Worm (Caenorhabditis elegans) whole organism, late embryonic: ENCODE results near the gene C37C3.18.

Experiments used
- C38D4.7 ChIP-seq: fragments of 200-800 bp; sonication (Bioruptor generic); optimal IDR thresholded peaks from 2 replicates; lab custom pipeline; 2018; ENCODE audit warnings: mild to moderate bottlenecking, missing genetic modification characterization, moderate library complexity, missing compliant biosample characterization
- K02D7.2 ChIP-seq: sonication (generic microtip); optimal IDR thresholded peaks from 2 replicates; lab custom pipeline; 2017; ENCODE audit warnings: mild to moderate bottlenecking, missing genetic modification characterization, missing compliant biosample characterization
- K09A11.1 ChIP-seq: sonication (generic microtip); optimal IDR thresholded peaks from 2 replicates; lab custom pipeline; 2017; ENCODE audit warnings: antibody characterized with exemption, mild to moderate bottlenecking, missing genetic modification characterization, missing compliant biosample characterization; ENCODE audit not compliant: insufficient read depth
- ahr-1 ChIP-seq: sonication (generic microtip); optimal IDR thresholded peaks from 2 replicates; lab custom pipeline; 2016; ENCODE audit warnings: missing genetic modification characterization, missing compliant biosample characterization
- ama-1 ChIP-seq: fragments of 150-350 bp; optimal IDR thresholded peaks from 2 replicates; lab custom pipeline; 2014
- ceh-14 ChIP-seq: sonication (generic microtip); optimal IDR thresholded peaks from 2 replicates; lab custom pipeline; 2016; ENCODE audit warnings: missing genotype, missing genetic modification characterization, missing compliant biosample characterization
- ceh-19 ChIP-seq: fragments of 200-800 bp; sonication (Bioruptor generic); optimal IDR thresholded peaks from 2 replicates; lab custom pipeline; 2018; ENCODE audit warnings: mild to moderate bottlenecking, missing genetic modification characterization, missing compliant biosample characterization
- ceh-2 ChIP-seq: sonication (generic microtip); optimal IDR thresholded peaks from 2 replicates; lab custom pipeline; 2016; ENCODE audit warnings: missing genotype, missing genetic modification characterization, missing compliant biosample characterization
- ceh-9 ChIP-seq: sonication (generic microtip); optimal IDR thresholded peaks from 2 replicates; lab custom pipeline; 2016; ENCODE audit warnings: mild to moderate bottlenecking, missing genetic modification characterization, inconsistent platforms, missing compliant biosample characterization
- che-1 ChIP-seq: sonication (generic microtip); optimal IDR thresholded peaks from 2 replicates; lab custom pipeline; 2016; ENCODE audit warnings: mild to moderate bottlenecking, missing genetic modification characterization, missing compliant biosample characterization
- dmd-4 ChIP-seq: sonication (generic microtip); optimal IDR thresholded peaks from 2 replicates; lab custom pipeline; 2016; ENCODE audit warnings: borderline replicate concordance, missing genetic modification characterization, missing compliant biosample characterization
- dve-1 ChIP-seq: sonication (generic microtip); optimal IDR thresholded peaks from 2 replicates; lab custom pipeline; 2017; ENCODE audit warnings: antibody characterized with exemption, mild to moderate bottlenecking, missing genetic modification characterization, missing compliant biosample characterization
- ets-4 ChIP-seq: sonication (generic microtip); optimal IDR thresholded peaks from 2 replicates; lab custom pipeline; 2016; ENCODE audit warnings: missing genetic modification characterization, missing compliant biosample characterization
- fax-1 ChIP-seq: sonication (generic microtip); optimal IDR thresholded peaks from 2 replicates; lab custom pipeline; 2016; ENCODE audit warnings: missing genotype, missing genetic modification characterization, missing compliant biosample characterization
- fkh-6 ChIP-seq: sonication (generic microtip); optimal IDR thresholded peaks from 2 replicates; lab custom pipeline; 2016; ENCODE audit warnings: missing genetic modification characterization, missing compliant biosample characterization
- gmeb-2 ChIP-seq: sonication (generic microtip); optimal IDR thresholded peaks from 2 replicates; lab custom pipeline; 2016; ENCODE audit warnings: missing genetic modification characterization, inconsistent platforms, missing compliant biosample characterization
- hlh-13 ChIP-seq: fragments of 200-800 bp; sonication (Bioruptor generic); optimal IDR thresholded peaks from 2 replicates; lab custom pipeline; 2018; ENCODE audit warnings: mild to moderate bottlenecking, missing genetic modification characterization, missing compliant biosample characterization
- hlh-15 ChIP-seq: sonication (generic microtip); optimal IDR thresholded peaks from 2 replicates; lab custom pipeline; 2016; ENCODE audit warnings: missing genetic modification characterization, missing compliant biosample characterization
- hlh-6 ChIP-seq: sonication (generic microtip); optimal IDR thresholded peaks from 2 replicates; lab custom pipeline; 2016; ENCODE audit warnings: missing genotype, missing genetic modification characterization, missing compliant biosample characterization
- lim-6 ChIP-seq: sonication (generic microtip); optimal IDR thresholded peaks from 2 replicates; lab custom pipeline; 2016; ENCODE audit warnings: missing genetic modification characterization, missing compliant biosample characterization
- madf-2 ChIP-seq: sonication (generic microtip); optimal IDR thresholded peaks from 2 replicates; lab custom pipeline; 2017; ENCODE audit warnings: missing genetic modification characterization, missing compliant biosample characterization
- mec-3 ChIP-seq: sonication (generic microtip); optimal IDR thresholded peaks from 2 replicates; lab custom pipeline; 2016; ENCODE audit warnings: borderline replicate concordance, missing genetic modification characterization, missing compliant biosample characterization
- nfya-1 ChIP-seq: sonication (generic microtip); optimal IDR thresholded peaks from 2 replicates; lab custom pipeline; 2017; ENCODE audit warnings: missing genetic modification characterization, mild to moderate bottlenecking, missing compliant biosample characterization, antibody characterized with exemption, moderate library complexity
- nhr-11 ChIP-seq: fragments of 150-350 bp; optimal IDR thresholded peaks from 2 replicates; lab custom pipeline; 2014; ENCODE audit warnings: missing biosample characterization, missing genetic modification characterization
- nhr-232 ChIP-seq: sonication (generic microtip); optimal IDR thresholded peaks from 2 replicates; lab custom pipeline; 2016; ENCODE audit warnings: missing genetic modification characterization, missing compliant biosample characterization
- npax-4 ChIP-seq: sonication (generic microtip); optimal IDR thresholded peaks from 2 replicates; lab custom pipeline; 2016; ENCODE audit warnings: missing genetic modification characterization, missing compliant biosample characterization
- odd-2 ChIP-seq: sonication (generic microtip); optimal IDR thresholded peaks from 2 replicates; lab custom pipeline; 2017; ENCODE audit warnings: antibody characterized with exemption, mild to moderate bottlenecking, missing genetic modification characterization, missing compliant biosample characterization
- pag-3 ChIP-seq: sonication (generic microtip); optimal IDR thresholded peaks from 2 replicates; lab custom pipeline; 2016; ENCODE audit warnings: missing compliant biosample characterization, missing genetic modification characterization, borderline replicate concordance
- pat-9 ChIP-seq: fragments of 200-800 bp; sonication (Bioruptor generic); optimal IDR thresholded peaks from 2 replicates; lab custom pipeline; 2018; ENCODE audit warnings: mild to moderate bottlenecking, missing genetic modification characterization, moderate library complexity, missing compliant biosample characterization
- pax-1 ChIP-seq: fragments of 150-350 bp; optimal IDR thresholded peaks from 2 replicates; lab custom pipeline; 2014; ENCODE audit warnings: missing biosample characterization, missing genetic modification characterization
- pha-2 ChIP-seq: sonication (generic microtip); optimal IDR thresholded peaks from 2 replicates; lab custom pipeline; 2017; ENCODE audit warnings: mild to moderate bottlenecking, missing genetic modification characterization, missing compliant biosample characterization
- pha-4 ChIP-seq: fragments of 150-350 bp; optimal IDR thresholded peaks from 2 replicates; lab custom pipeline; 2018; ENCODE audit warnings: missing biosample characterization, missing genetic modification reagents, missing genetic modification characterization
- pqm-1 ChIP-seq: sonication (generic microtip); optimal IDR thresholded peaks from 2 replicates; lab custom pipeline; 2016; ENCODE audit warnings: missing genetic modification characterization, missing compliant biosample characterization
- pros-1 ChIP-seq: fragments of 150-350 bp; optimal IDR thresholded peaks from 2 replicates; lab custom pipeline; 2014; ENCODE audit warnings: missing biosample characterization, missing genetic modification reagents, missing genetic modification characterization
- ref-2 ChIP-seq: sonication (generic microtip); optimal IDR thresholded peaks from 2 replicates; lab custom pipeline; 2016; ENCODE audit warnings: missing genetic modification characterization, missing compliant biosample characterization
- rnt-1 ChIP-seq: sonication (generic microtip); optimal IDR thresholded peaks from 2 replicates; lab custom pipeline; 2016; ENCODE audit warnings: missing genetic modification characterization, missing compliant biosample characterization
- sox-2 ChIP-seq: fragments of 200-800 bp; sonication (Bioruptor generic); IDR thresholded peaks from 2 replicates; pipeline ENCODE4 v1.3.6; 2022; ENCODE audit warnings: missing genetic modification reagents, missing genetic modification characterization, missing compliant biosample characterization
- sox-4 ChIP-seq: sonication (generic microtip); optimal IDR thresholded peaks from 2 replicates; lab custom pipeline; 2017; ENCODE audit warnings: mild to moderate bottlenecking, missing genetic modification characterization, inconsistent platforms, missing compliant biosample characterization
- syd-9 ChIP-seq: sonication (generic microtip); optimal IDR thresholded peaks from 2 replicates; lab custom pipeline; 2016; ENCODE audit warnings: mild to moderate bottlenecking, missing genetic modification characterization, moderate library complexity, missing compliant biosample characterization
- ttx-3 ChIP-seq: sonication (generic microtip); optimal IDR thresholded peaks from 2 replicates; lab custom pipeline; 2016; ENCODE audit warnings: missing genetic modification reagents, missing genetic modification characterization, missing compliant biosample characterization
- unc-3 ChIP-seq, 2 experiments: fragments of 200-800 bp in 1 of 2; sonication (Bioruptor generic) in 1 of 2; sonication (generic microtip) in 1 of 2; conservative IDR thresholded peaks in 1 of 2; optimal IDR thresholded peaks in 1 of 2; 2 replicates each; pipeline versions ENCODE4 v1.3.6 to Lab custom; 2016 to 2022; ENCODE audit warnings: missing compliant biosample characterization in 2 of 2, missing genetic modification characterization in 2 of 2, missing genetic modification reagents in 1 of 2
- unc-42 ChIP-seq: sonication (generic microtip); optimal IDR thresholded peaks from 2 replicates; lab custom pipeline; 2016; ENCODE audit warnings: missing genotype, missing genetic modification characterization, missing compliant biosample characterization
- unc-86 ChIP-seq: sonication (generic microtip); optimal IDR thresholded peaks from 2 replicates; lab custom pipeline; 2016; ENCODE audit warnings: missing genetic modification characterization, missing compliant biosample characterization
- ztf-16 ChIP-seq: sonication (generic microtip); optimal IDR thresholded peaks from 2 replicates; lab custom pipeline; 2017; ENCODE audit warnings: missing genetic modification characterization, missing compliant biosample characterization

Gene C37C3.18

ce11 chrV:7884441-7884840 lies 29.6 kb downstream of the C37C3.18 start:
- no peak for TF ChIP-seq ref-2 (tag; lab: Kevin White, UChicago)
- no peak for TF ChIP-seq rnt-1 (tag; lab: Kevin White, UChicago)
- no peak for TF ChIP-seq hlh-13
- TF ChIP-seq ahr-1 (tag; lab: Kevin White, UChicago): no peak
- no peak for TF ChIP-seq nfya-1 (tag; lab: Kevin White, UChicago)
- no peak for TF ChIP-seq sox-2 (GFP tag; lab: Robert Waterston, UW)
- TF ChIP-seq npax-4: no peak
- TF ChIP-seq dmd-4 (tag; lab: Kevin White, UChicago): no peak
- no peak for TF ChIP-seq pag-3 (tag; lab: Kevin White, UChicago)
- TF ChIP-seq che-1 (tag; lab: Kevin White, UChicago): no peak
- TF ChIP-seq odd-2 (tag; lab: Kevin White, UChicago): no peak
- TF ChIP-seq syd-9 (tag; lab: Kevin White, UChicago): no peak
- no peak for TF ChIP-seq unc-86 (tag; lab: Kevin White, UChicago)

DNA sequence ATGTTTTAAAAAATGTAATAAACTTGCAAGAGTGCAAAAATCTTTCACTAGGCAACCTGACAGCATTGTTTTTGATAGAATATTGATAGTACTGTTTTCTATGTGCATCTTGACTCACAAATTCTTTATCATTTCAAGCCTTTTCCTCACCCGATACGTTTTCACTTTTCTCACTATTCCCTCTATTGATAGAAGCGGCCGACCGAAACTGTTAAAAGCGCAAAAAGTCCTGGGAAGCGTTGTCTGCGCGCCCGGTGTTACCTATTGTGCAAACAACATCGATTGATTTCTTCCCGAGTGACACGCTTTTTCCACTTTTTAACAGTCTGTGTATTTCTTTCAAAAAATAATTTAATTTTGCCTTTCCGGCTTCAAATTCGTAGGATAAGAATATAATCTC lies 33.2 kb downstream of the C37C3.18 start:
- TF ChIP-seq ttx-3 (tag; lab: Kevin White, UChicago) (no peak), ceh-19 (GFP tag; lab: Kevin White, UChicago) (no peak), pros-1 (tag; lab: Kevin White, UChicago) (no peak), rnt-1 (tag; lab: Kevin White, UChicago) (no peak), ceh-14 (no peak), fkh-6 (no peak), ztf-16 (tag; lab: Kevin White, UChicago) (no peak), ama-1 (lab: Kevin White, UChicago) (no peak), K09A11.1 (no peak), lim-6 (tag; lab: Kevin White, UChicago) (no peak), nhr-232 (no peak), npax-4 (no peak), pha-4 (no peak), dve-1 (no peak), madf-2 (tag; lab: Kevin White, UChicago) (no peak), nfya-1 (tag; lab: Kevin White, UChicago) (no peak)

ce11 chrV:7891230-7891629 lies 36.4 kb downstream of the C37C3.18 start, which contains the start of gene F40A3.1:
F40A3.1 (plus strand) TSS chrV:7891530.
- TF ChIP-seq nhr-11 (tag; lab: Kevin White, UChicago) (no peak), hlh-6 (tag; lab: Kevin White, UChicago) (no peak), ceh-9 (tag; lab: Kevin White, UChicago) (no peak), ets-4 (tag; lab: Kevin White, UChicago) (no peak), sox-4 (tag; lab: Kevin White, UChicago) (no peak), pag-3 (tag; lab: Kevin White, UChicago) (no peak), lim-6 (tag; lab: Kevin White, UChicago) (no peak), ttx-3 (tag; lab: Kevin White, UChicago) (no peak), pax-1 (tag; lab: Kevin White, UChicago) (no peak), dve-1 (no peak), hlh-15 (tag; lab: Kevin White, UChicago) (no peak), pat-9 (no peak), unc-86 (tag; lab: Kevin White, UChicago) (no peak), npax-4 (no peak), syd-9 (tag; lab: Kevin White, UChicago) (no peak), fax-1 (tag; lab: Kevin White, UChicago) (no peak), rnt-1 (tag; lab: Kevin White, UChicago) (no peak), odd-2 (tag; lab: Kevin White, UChicago) (no peak), che-1 (tag; lab: Kevin White, UChicago) (no peak), pqm-1 (tag; lab: Kevin White, UChicago) (no peak)

ce11 chrV:7893812-7894381 lies 39.1 kb downstream of the C37C3.18 start, which contains the start of gene F40A3.6:
F40A3.6 (minus strand) TSS chrV:7893862.
- no peak for TF ChIP-seq gmeb-2 (tag; lab: Kevin White, UChicago)
- TF ChIP-seq ceh-2 (tag; lab: Kevin White, UChicago): no peak
- no peak for TF ChIP-seq unc-42 (tag; lab: Kevin White, UChicago)
- no peak for TF ChIP-seq nfya-1 (tag; lab: Kevin White, UChicago)
- no peak for TF ChIP-seq ttx-3 (tag; lab: Kevin White, UChicago)
- TF ChIP-seq unc-86 (tag; lab: Kevin White, UChicago): no peak
- no peak for TF ChIP-seq C38D4.7 (GFP tag; lab: Kevin White, UChicago)
- no peak for TF ChIP-seq unc-3 (GFP tag; conservative IDR thresholded peaks at IDR 0.05; lab: Robert Waterston, UW)
- no peak for TF ChIP-seq unc-3 (tag; optimal IDR thresholded peaks at IDR 0.05; lab: Kevin White, UChicago)
- no peak for TF ChIP-seq mec-3 (tag; lab: Kevin White, UChicago)
- TF ChIP-seq ceh-19 (GFP tag; lab: Kevin White, UChicago): no peak
- no peak for TF ChIP-seq K02D7.2 (tag; lab: Kevin White, UChicago)
- TF ChIP-seq ceh-14: no peak
- TF ChIP-seq pha-2 (tag; lab: Kevin White, UChicago): no peak
